Fruit fly (Drosophila melanogaster): Measurements from ENCODE around the gene CG42264.
A peak's percentile ranks its signal among the peaks of the same experiment; 100 is the strongest.

CG42264 gene

DNA sequence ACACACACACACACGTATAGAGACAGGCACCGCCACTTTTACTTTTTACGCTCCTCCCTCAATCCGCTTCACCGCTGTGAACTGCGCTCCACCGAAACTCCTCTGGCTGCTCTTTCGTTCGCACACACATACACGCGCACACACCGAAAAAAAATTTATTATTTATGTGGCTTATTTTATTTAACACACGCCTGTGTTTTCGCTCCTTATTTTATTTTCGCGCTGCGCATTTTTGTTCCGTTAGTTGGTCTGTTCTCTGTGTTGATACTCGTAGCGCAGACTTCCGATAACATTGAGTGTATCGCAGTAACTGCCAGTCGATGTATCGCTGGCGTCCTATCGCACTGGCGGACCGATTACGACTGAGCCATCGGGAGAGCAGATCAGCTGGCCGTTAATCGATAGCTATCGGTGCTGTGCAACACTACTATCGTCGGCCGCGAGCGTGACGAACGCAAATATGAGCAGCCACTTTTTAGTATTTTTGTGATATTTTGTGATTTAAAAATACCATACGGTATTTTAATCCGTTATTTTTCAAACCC is 38.7 kb downstream of the CG42264 start, which contains the start of gene Snx27 (continued):
- TF ChIP-seq ac (GFP tag; optimal IDR thresholded peaks at IDR 0.05) (no peak), CG14965 (GFP tag; optimal IDR thresholded peaks at IDR 0.05; ENCODE audit: borderline replicate concordance) (no peak), CG13775 (GFP tag; optimal IDR thresholded peaks at IDR 0.05) (no peak), CG2120 (GFP tag; optimal IDR thresholded peaks at IDR 0.05) (peak; percentile 72), CG9437 (GFP tag; optimal IDR thresholded peaks at IDR 0.05) (no peak), gcm (GFP tag; optimal IDR thresholded peaks at IDR 0.05) (peak; percentile 31), CG10321 (GFP tag; IDR thresholded peaks at IDR 0.05) (no peak), CG12769 (tag; optimal IDR thresholded peaks at IDR 0.05) (peak; percentile 61), Rx (GFP tag; IDR thresholded peaks at IDR 0.05) (no peak), hb (GFP tag; IDR thresholded peaks at IDR 0.05; ENCODE audit: partially characterized antibody) (peak; percentile 100), sc (optimal IDR thresholded peaks at IDR 0.05) (no peak), sc (GFP tag; optimal IDR thresholded peaks at IDR 0.05) (no peak), corto (GFP tag; optimal IDR thresholded peaks at IDR 0.05) (peak; percentile 26), CG11504 (tag; optimal IDR thresholded peaks at IDR 0.05) (peak; percentile 54), pum (GFP tag; optimal IDR thresholded peaks at IDR 0.05) (peak; percentile 13), Hsf (GFP tag; optimal IDR thresholded peaks at IDR 0.05) (peak; percentile 50), Oli (tag; optimal IDR thresholded peaks at IDR 0.05) (no peak), salm (tag; optimal IDR thresholded peaks at IDR 0.05) (peak; percentile 17), Ets65A (GFP tag) (peak; percentile 95)

DNA sequence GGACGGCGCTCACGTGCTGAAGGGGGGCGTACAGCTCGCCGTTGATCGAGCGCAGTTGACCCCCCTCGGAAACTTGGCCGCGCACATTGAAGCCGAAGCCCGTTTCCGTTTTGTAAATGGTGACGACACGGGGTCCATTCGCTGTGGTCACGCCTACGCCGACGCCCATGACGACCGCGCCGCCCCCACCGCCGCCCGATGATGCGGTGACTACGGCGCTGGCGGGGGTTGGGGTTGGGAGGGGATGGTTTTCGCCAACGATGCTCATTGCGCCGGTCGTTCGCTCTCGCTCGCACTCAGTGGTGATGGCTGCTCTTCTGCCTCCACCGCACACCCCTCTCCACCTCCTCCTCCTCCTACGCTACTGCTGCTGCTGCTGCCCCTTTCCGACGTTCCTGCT is 39.3 kb downstream of the CG42264 start:
- TF ChIP-seq Drgx (GFP tag; IDR thresholded peaks at IDR 0.05) = peak; percentile 59
- no peak for TF ChIP-seq Usf (GFP tag; optimal IDR thresholded peaks at IDR 0.05)
- 0 out of 2 replicates have a peak, but pooled peaks have one; percentile 38 for TF ChIP-seq CG11247 (GFP tag; IDR thresholded peaks at IDR 0.05)
- no peak for TF ChIP-seq CG6254 (GFP tag; optimal IDR thresholded peaks at IDR 0.05)
- no peak for TF ChIP-seq maf-S (GFP tag; optimal IDR thresholded peaks at IDR 0.05)
- peak; percentile 20 for TF ChIP-seq Deaf1 (tag; optimal IDR thresholded peaks at IDR 0.05)
- peak; percentile 7 for TF ChIP-seq unpg (GFP tag; optimal IDR thresholded peaks at IDR 0.05)
- TF ChIP-seq CG11695 (GFP tag; IDR thresholded peaks at IDR 0.05) = 0 out of 3 replicates have a peak, but pooled peaks have one; percentile 36
- TF ChIP-seq CG14014 (GFP tag; IDR thresholded peaks at IDR 0.05) = 0 out of 2 replicates have a peak, but pooled peaks have one; percentile 8
- peak; percentile 33; the same call in 1 of the 2 replicates for TF ChIP-seq ttk (GFP tag; IDR thresholded peaks at IDR 0.05)
- TF ChIP-seq Blimp-1 (GFP tag; optimal IDR thresholded peaks at IDR 0.05) = no peak
- TF ChIP-seq abd-A (tag; optimal IDR thresholded peaks at IDR 0.05) = peak; percentile 8
- TF ChIP-seq sens-2 (GFP tag; IDR thresholded peaks at IDR 0.05) = no peak
- TF ChIP-seq NC2α (GFP tag; optimal IDR thresholded peaks at IDR 0.05) = no peak
- peak; percentile 45 for TF ChIP-seq HHEX (GFP tag; optimal IDR thresholded peaks at IDR 0.05)
- no peak for TF ChIP-seq wek (GFP tag; optimal IDR thresholded peaks at IDR 0.05)
- TF ChIP-seq CG18764 (GFP tag; optimal IDR thresholded peaks at IDR 0.05) = no peak
- peak; percentile 50 for TF ChIP-seq CG32532 (GFP tag; IDR thresholded peaks at IDR 0.05)
- peak; percentile 37; the same call in 1 of the 2 replicates for TF ChIP-seq Bgb (GFP tag; IDR thresholded peaks at IDR 0.05; ENCODE audit: partially characterized antibody)
- TF ChIP-seq Taf1 (GFP tag; IDR thresholded peaks at IDR 0.05) = 0 out of 2 replicates have a peak, but pooled peaks have one; percentile 15
- TF ChIP-seq Xrp1 (GFP tag; IDR thresholded peaks at IDR 0.05) = peak; percentile 51; the same call in 1 of the 2 replicates
- TF ChIP-seq Optix (GFP tag; IDR thresholded peaks at IDR 0.05) = no peak
- TF ChIP-seq pan (optimal IDR thresholded peaks at IDR 0.05) = no peak
- peak in 1 of 2 experiments; percentile 38 for TF ChIP-seq pan (GFP tag; optimal IDR thresholded peaks at IDR 0.05 in 1 of 2, IDR thresholded peaks at IDR 0.05 in 1 of 2)
- no peak for TF ChIP-seq hkb (optimal IDR thresholded peaks at IDR 0.05)
- TF ChIP-seq hkb (GFP tag; IDR thresholded peaks at IDR 0.05) = peak; percentile 54; the same call in 1 of the 2 replicates
- TF ChIP-seq CG6765 (GFP tag; optimal IDR thresholded peaks at IDR 0.05) = peak; percentile 8
- TF ChIP-seq prd (optimal IDR thresholded peaks at IDR 0.05) = no peak
- TF ChIP-seq prd (GFP tag; IDR thresholded peaks at IDR 0.05) = peak; percentile 37; the same call in 1 of the 3 replicates
- TF ChIP-seq lab (GFP tag; optimal IDR thresholded peaks at IDR 0.05) = peak; percentile 44
- peak; percentile 69; the same call in 2 of the 3 replicates for TF ChIP-seq ci (GFP tag; IDR thresholded peaks at IDR 0.05)
- TF ChIP-seq Rfx (GFP tag; IDR thresholded peaks at IDR 0.05) = peak; percentile 57
